Worm (Caenorhabditis elegans) whole organism, L4/young adult: ENCODE data around the gene Y54G2A.15.
A peak's percentile ranks its signal among the peaks of the same experiment; 100 is the strongest.
"Not testable (repeated sequence)": the region's sequence is repeated elsewhere in the genome, so short reads cannot be mapped to it uniquely, and the experiment has no call there.

Source experiments
- W03F9.2 ChIP-seq: fragments of 150-350 bp; optimal IDR thresholded peaks from 2 replicates; lab custom pipeline; 2014; ENCODE audit warnings: missing biosample characterization, missing genetic modification characterization
- dao-5 ChIP-seq: sonication (generic microtip); optimal IDR thresholded peaks from 2 replicates; lab custom pipeline; 2016; ENCODE audit warnings: missing genotype, missing genetic modification characterization, moderate library complexity, missing compliant biosample characterization
- him-1 ChIP-seq: sonication (generic microtip); optimal IDR thresholded peaks from 2 replicates; lab custom pipeline; 2016; ENCODE audit warnings: missing genotype, missing genetic modification reagents, missing genetic modification characterization, missing compliant biosample characterization

The Y54G2A.15 gene

ce11 chrIV:2820408-2820807, 23.4 kb downstream of the Y54G2A.15 start, which contains the start of gene Y54G2A.37:
Gene Y54G2A.37, plus strand, starts transcription at chrIV:2820708.
- TF ChIP-seq dao-5 (tag; lab: Kevin White, UChicago) (no peak), W03F9.2 (no peak), him-1 (tag; lab: Kevin White, UChicago) (no peak)

ce11 chrIV:2819633-2820032, 24.1 kb downstream of the Y54G2A.15 start, which contains the start of gene Y54G2A.13:
Gene Y54G2A.13, minus strand, starts transcription at chrIV:2819733.
- TF ChIP-seq W03F9.2 (no peak), him-1 (tag; lab: Kevin White, UChicago) (no peak), dao-5 (tag; lab: Kevin White, UChicago) (no peak)

ce11 chrIV:2817038-2817437, 26.7 kb downstream of the Y54G2A.15 start:
- TF ChIP-seq dao-5 (tag; lab: Kevin White, UChicago) (no peak), him-1 (tag; lab: Kevin White, UChicago) (no peak), W03F9.2 (no peak)

- TF ChIP-seq him-1 (tag; lab: Kevin White, UChicago), result no peak
- no peak for TF ChIP-seq W03F9.2
- no peak for TF ChIP-seq dao-5 (tag; lab: Kevin White, UChicago)
Measured at ce11 chrIV:2809208-2809607, 34.6 kb downstream of the Y54G2A.15 start, which contains the start of gene Y54G2A.76. Gene Y54G2A.76, plus strand, starts transcription at chrIV:2809410.

ce11 chrIV:2808154-2808553, 35.6 kb downstream of the Y54G2A.15 start:
- TF ChIP-seq him-1 (tag; lab: Kevin White, UChicago), result no peak
- no peak for TF ChIP-seq W03F9.2
- no peak for TF ChIP-seq dao-5 (tag; lab: Kevin White, UChicago)

- peak; percentile 71 for TF ChIP-seq W03F9.2
- peak; percentile 65 for TF ChIP-seq dao-5 (tag; lab: Kevin White, UChicago)
- peak; percentile 1 for TF ChIP-seq him-1 (tag; lab: Kevin White, UChicago)
Measured at ce11 chrIV:2805525-2805924, 38.3 kb downstream of the Y54G2A.15 start, which contains the start of gene Y54G2A.45. Gene Y54G2A.45, plus strand, starts transcription at chrIV:2805857.

- TF ChIP-seq dao-5 (tag; lab: Kevin White, UChicago), result no peak
- no peak for TF ChIP-seq W03F9.2
- no peak for TF ChIP-seq him-1 (tag; lab: Kevin White, UChicago)
Measured at ce11 chrIV:2803652-2804051, 40.1 kb downstream of the Y54G2A.15 start, which contains the start of gene Y54G2A.32. Gene Y54G2A.32, plus strand, starts transcription at chrIV:2803952.

- no peak for TF ChIP-seq W03F9.2
- TF ChIP-seq dao-5 (tag; lab: Kevin White, UChicago), result no peak
- no peak for TF ChIP-seq him-1 (tag; lab: Kevin White, UChicago)
Measured at ce11 chrIV:2802193-2802592, 41.6 kb downstream of the Y54G2A.15 start.

ce11 chrIV:2801558-2801957, 42.2 kb downstream of the Y54G2A.15 start, which contains the start of gene Y54G2A.44:
Gene Y54G2A.44, plus strand, starts transcription at chrIV:2801858.
- TF ChIP-seq him-1 (tag; lab: Kevin White, UChicago); W03F9.2; dao-5 (tag; lab: Kevin White, UChicago): not testable (repeated sequence)

- TF ChIP-seq dao-5 (tag; lab: Kevin White, UChicago) (no peak), W03F9.2 (peak; percentile 30)
Measured at ce11 chrIV:2801004-2801403, 42.8 kb downstream of the Y54G2A.15 start.

- TF ChIP-seq him-1 (tag; lab: Kevin White, UChicago), result no peak
- TF ChIP-seq W03F9.2, result no peak
- TF ChIP-seq dao-5 (tag; lab: Kevin White, UChicago), result no peak
Measured at ce11 chrIV:2799890-2800289, 43.9 kb downstream of the Y54G2A.15 start.

ce11 chrIV:2799389-2799788, 44.4 kb downstream of the Y54G2A.15 start, which contains the start of gene Y54G2A.10:
Gene Y54G2A.10, plus strand, starts transcription at chrIV:2799689.
- TF ChIP-seq W03F9.2 (no peak), dao-5 (tag; lab: Kevin White, UChicago) (no peak), him-1 (tag; lab: Kevin White, UChicago) (no peak)

- TF ChIP-seq W03F9.2, result no peak
- no peak for TF ChIP-seq dao-5 (tag; lab: Kevin White, UChicago)
- TF ChIP-seq him-1 (tag; lab: Kevin White, UChicago), result no peak
Measured at ce11 chrIV:2798339-2798738, 45.4 kb downstream of the Y54G2A.15 start, which contains the start of gene Y54G2A.52. Gene Y54G2A.52, minus strand, starts transcription at chrIV:2798686.

- TF ChIP-seq him-1 (tag; lab: Kevin White, UChicago) (no peak), dao-5 (tag; lab: Kevin White, UChicago) (no peak), W03F9.2 (no peak)
Measured at ce11 chrIV:2793956-2794355, 49.8 kb downstream of the Y54G2A.15 start.
